Worm (Caenorhabditis elegans) whole organism, late embryonic: ENCODE measurements around the gene unc-32.

ENCODE experiments used
- Y22D7AL.16 ChIP-seq: sonication (generic microtip); optimal IDR thresholded peaks from 2 replicates; lab custom pipeline; 2016; ENCODE audit warnings: missing genetic modification characterization, missing compliant biosample characterization
- ceh-18 ChIP-seq: sonication (generic microtip); optimal IDR thresholded peaks from 2 replicates; lab custom pipeline; 2016; ENCODE audit warnings: missing genetic modification characterization, missing compliant biosample characterization
- ceh-9 ChIP-seq: sonication (generic microtip); optimal IDR thresholded peaks from 2 replicates; lab custom pipeline; 2016; ENCODE audit warnings: mild to moderate bottlenecking, missing genetic modification characterization, inconsistent platforms, missing compliant biosample characterization
- che-1 ChIP-seq: sonication (generic microtip); optimal IDR thresholded peaks from 2 replicates; lab custom pipeline; 2016; ENCODE audit warnings: mild to moderate bottlenecking, missing genetic modification characterization, missing compliant biosample characterization
- fkh-10 ChIP-seq: fragments of 150-350 bp; optimal IDR thresholded peaks from 2 replicates; lab custom pipeline; 2014; ENCODE audit warnings: missing biosample characterization, missing genetic modification reagents, missing genetic modification characterization
- lim-6 ChIP-seq: sonication (generic microtip); optimal IDR thresholded peaks from 2 replicates; lab custom pipeline; 2016; ENCODE audit warnings: missing genetic modification characterization, missing compliant biosample characterization
- nfya-1 ChIP-seq: sonication (generic microtip); optimal IDR thresholded peaks from 2 replicates; lab custom pipeline; 2017; ENCODE audit warnings: missing genetic modification characterization, mild to moderate bottlenecking, missing compliant biosample characterization, antibody characterized with exemption, moderate library complexity
- odd-2 ChIP-seq: sonication (generic microtip); optimal IDR thresholded peaks from 2 replicates; lab custom pipeline; 2017; ENCODE audit warnings: antibody characterized with exemption, mild to moderate bottlenecking, missing genetic modification characterization, missing compliant biosample characterization
- pqm-1 ChIP-seq: sonication (generic microtip); optimal IDR thresholded peaks from 2 replicates; lab custom pipeline; 2016; ENCODE audit warnings: missing genetic modification characterization, missing compliant biosample characterization
- ref-2 ChIP-seq: sonication (generic microtip); optimal IDR thresholded peaks from 2 replicates; lab custom pipeline; 2016; ENCODE audit warnings: missing genetic modification characterization, missing compliant biosample characterization
- zip-5 ChIP-seq: sonication (generic microtip); optimal IDR thresholded peaks from 2 replicates; lab custom pipeline; 2016; ENCODE audit warnings: missing genetic modification characterization, missing compliant biosample characterization

DNA sequence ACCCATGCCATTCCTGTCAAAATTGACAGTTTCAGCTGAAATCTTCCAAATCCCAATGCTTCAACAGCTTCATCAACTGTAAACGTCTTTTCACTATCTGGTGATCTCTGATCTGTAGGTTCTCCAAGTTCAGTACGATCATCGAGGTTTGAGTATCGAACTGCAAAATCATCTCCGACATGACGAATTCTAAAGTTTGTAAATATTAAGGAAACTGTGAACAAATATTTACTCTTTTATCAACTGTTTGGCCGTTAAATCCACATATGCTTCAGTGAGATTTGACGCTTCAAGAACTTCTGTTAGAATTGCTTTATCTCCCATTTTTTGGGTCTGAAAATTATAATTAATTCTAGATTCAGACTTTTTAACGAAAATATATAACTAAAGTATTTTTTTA lies 20.3 kb upstream of the unc-32 start, which contains the start of gene svop-1:
- TF ChIP-seq ref-2 (tag; lab: Kevin White, UChicago) (no peak), nfya-1 (tag; lab: Kevin White, UChicago) (no peak), pqm-1 (no peak), Y22D7AL.16 (tag; lab: Kevin White, UChicago) (no peak), zip-5 (tag; lab: Kevin White, UChicago) (no peak), lim-6 (tag; lab: Kevin White, UChicago) (no peak), che-1 (tag; lab: Kevin White, UChicago) (no peak), odd-2 (no peak), ceh-9 (tag; lab: Kevin White, UChicago) (no peak), ceh-18 (no peak), fkh-10 (GFP tag; lab: Kevin White, UChicago) (no peak)
